Fruit fly (Drosophila melanogaster): ENCODE measurements around the gene bves.

- TF ChIP-seq CG11617 (GFP tag; optimal IDR thresholded peaks at IDR 0.05) = no peak
- no peak for TF ChIP-seq tj (GFP tag; optimal IDR thresholded peaks at IDR 0.05)
These were observed 52.5 kb downstream of the bves start, which contains the start of gene CG1503 for dm6 chrX:21106269-21106668.

Measured in whole organism, adult.